Worm (Caenorhabditis elegans) whole organism, L2 larva: ENCODE results near the gene srw-138.
"Not testable (repeated sequence)": the region's sequence is repeated elsewhere in the genome, so short reads cannot be mapped to it uniquely, and the experiment has no call there.

ENCODE experiments used
- F13H6.1 ChIP-seq: sonication (generic microtip); optimal IDR thresholded peaks from 2 replicates; lab custom pipeline; 2016; ENCODE audit warnings: missing genetic modification characterization, missing compliant biosample characterization
- R02D3.7 ChIP-seq: fragments of 150-350 bp; optimal IDR thresholded peaks from 2 replicates; lab custom pipeline; 2014; ENCODE audit warnings: missing biosample characterization, missing genetic modification characterization
- alr-1 ChIP-seq: fragments of 150-350 bp; optimal IDR thresholded peaks from 2 replicates; lab custom pipeline; 2014; ENCODE audit warnings: missing biosample characterization, missing genetic modification characterization
- aly-2 ChIP-seq: fragments of 150-350 bp; optimal IDR thresholded peaks from 2 replicates; lab custom pipeline; 2014; ENCODE audit warnings: missing biosample characterization, missing genetic modification characterization
- ceh-82 ChIP-seq: fragments of 150-350 bp; optimal IDR thresholded peaks from 2 replicates; lab custom pipeline; 2014; ENCODE audit warnings: missing biosample characterization, missing genetic modification characterization
- crh-2 ChIP-seq: sonication (generic microtip); optimal IDR thresholded peaks from 2 replicates; lab custom pipeline; 2017; ENCODE audit warnings: missing biosample characterization, missing genetic modification characterization
- dmd-4 ChIP-seq: sonication (generic microtip); optimal IDR thresholded peaks from 2 replicates; lab custom pipeline; 2017; ENCODE audit warnings: missing biosample characterization, missing genetic modification characterization
- egl-27 ChIP-seq: sonication (generic microtip); optimal IDR thresholded peaks from 3 replicates; lab custom pipeline; 2017; ENCODE audit warnings: missing biosample characterization, missing genetic modification reagents, missing genetic modification characterization
- elt-1 ChIP-seq: fragments of 150-350 bp; optimal IDR thresholded peaks from 2 replicates; lab custom pipeline; 2014; ENCODE audit warnings: missing biosample characterization, missing genetic modification characterization
- elt-3 ChIP-seq: sonication (generic microtip); optimal IDR thresholded peaks from 2 replicates; lab custom pipeline; 2017; ENCODE audit warnings: missing biosample characterization, missing genetic modification characterization
- fos-1 ChIP-seq: fragments of 150-350 bp; optimal IDR thresholded peaks from 2 replicates; lab custom pipeline; 2014; ENCODE audit warnings: missing biosample characterization, missing genetic modification characterization
- gmeb-1 ChIP-seq: fragments of 150-350 bp; optimal IDR thresholded peaks from 2 replicates; lab custom pipeline; 2014; ENCODE audit warnings: missing biosample characterization, missing genetic modification characterization
- lin-13 ChIP-seq: fragments of 150-350 bp; optimal IDR thresholded peaks from 2 replicates; lab custom pipeline; 2014; ENCODE audit warnings: missing biosample characterization, missing genetic modification reagents, missing genetic modification characterization
- lin-39 ChIP-seq: fragments of 150-350 bp; optimal IDR thresholded peaks from 2 replicates; lab custom pipeline; 2014; ENCODE audit warnings: missing biosample characterization, missing genetic modification reagents, missing genetic modification characterization
- lsy-2 ChIP-seq, 2 experiments: fragments of 150-350 bp in 1 of 2; sonication (generic microtip) in 1 of 2; optimal IDR thresholded peaks; 2 replicates each; lab custom pipeline; 2014 to 2017; ENCODE audit warnings: missing biosample characterization in 2 of 2, missing genetic modification characterization in 2 of 2
- mbf-1 ChIP-seq: sonication (generic microtip); optimal IDR thresholded peaks from 2 replicates; lab custom pipeline; 2017; ENCODE audit warnings: missing biosample characterization, missing genetic modification characterization
- mdl-1 ChIP-seq, 2 experiments: fragments of 150-350 bp in 1 of 2; sonication (generic microtip) in 1 of 2; optimal IDR thresholded peaks; 2 replicates each; lab custom pipeline; 2017; ENCODE audit warnings: missing biosample characterization in 2 of 2, missing genetic modification characterization in 2 of 2
- nhr-10 ChIP-seq: sonication (generic microtip); optimal IDR thresholded peaks from 2 replicates; lab custom pipeline; 2017; ENCODE audit warnings: missing biosample characterization, missing genetic modification characterization
- nhr-11 ChIP-seq: fragments of 150-350 bp; optimal IDR thresholded peaks from 2 replicates; lab custom pipeline; 2014; ENCODE audit warnings: missing biosample characterization, missing genetic modification characterization
- nhr-129 ChIP-seq: fragments of 150-350 bp; optimal IDR thresholded peaks from 2 replicates; lab custom pipeline; 2014; ENCODE audit warnings: missing biosample characterization, missing genetic modification characterization
- nhr-21 ChIP-seq: fragments of 150-350 bp; optimal IDR thresholded peaks from 2 replicates; lab custom pipeline; 2014; ENCODE audit warnings: missing biosample characterization, missing genetic modification characterization
- nhr-25 ChIP-seq: fragments of 150-350 bp; sonication (generic microtip); optimal IDR thresholded peaks from 3 replicates; lab custom pipeline; 2014; ENCODE audit warnings: missing biosample characterization, missing genetic modification characterization
- nhr-6 ChIP-seq: fragments of 150-350 bp; optimal IDR thresholded peaks from 2 replicates; lab custom pipeline; 2014; ENCODE audit warnings: missing biosample characterization, missing genetic modification characterization
- nhr-77 ChIP-seq: fragments of 150-350 bp; optimal IDR thresholded peaks from 2 replicates; lab custom pipeline; 2014; ENCODE audit warnings: missing biosample characterization, missing genetic modification characterization
- peb-1 ChIP-seq: fragments of 150-350 bp; optimal IDR thresholded peaks from 2 replicates; lab custom pipeline; 2014; ENCODE audit warnings: missing biosample characterization, missing genetic modification characterization
- sem-4 ChIP-seq: fragments of 150-350 bp; optimal IDR thresholded peaks from 2 replicates; lab custom pipeline; 2014; ENCODE audit warnings: missing biosample characterization, missing genetic modification reagents, missing genetic modification characterization
- skn-1 ChIP-seq: sonication (generic microtip); optimal IDR thresholded peaks from 2 replicates; lab custom pipeline; 2017; ENCODE audit warnings: missing biosample characterization, missing genetic modification characterization
- sma-3 ChIP-seq: sonication (generic microtip); optimal IDR thresholded peaks from 2 replicates; lab custom pipeline; 2016; ENCODE audit warnings: missing genetic modification reagents, missing genetic modification characterization, missing compliant biosample characterization
- sma-9 ChIP-seq, 2 experiments: fragments of 150-350 bp in 1 of 2; sonication (generic microtip) in 1 of 2; optimal IDR thresholded peaks; 2 replicates each; lab custom pipeline; 2014 to 2016; ENCODE audit warnings: missing genetic modification characterization in 2 of 2, mild to moderate bottlenecking in 1 of 2, missing biosample characterization in 1 of 2, missing compliant biosample characterization in 1 of 2, missing genetic modification reagents in 1 of 2, moderate library complexity in 1 of 2
- snpc-4 ChIP-seq: fragments of 150-350 bp; optimal IDR thresholded peaks from 2 replicates; lab custom pipeline; 2014; ENCODE audit warnings: missing biosample characterization, missing genetic modification characterization
- unc-55 ChIP-seq: fragments of 150-350 bp; sonication (generic microtip); optimal IDR thresholded peaks from 3 replicates; lab custom pipeline; 2014; ENCODE audit warnings: missing biosample characterization, missing genetic modification reagents, missing genetic modification characterization
- unc-62 ChIP-seq: fragments of 150-350 bp; optimal IDR thresholded peaks from 2 replicates; lab custom pipeline; 2014; ENCODE audit warnings: missing biosample characterization, missing genetic modification reagents, missing genetic modification characterization
- zag-1 ChIP-seq: fragments of 150-350 bp; optimal IDR thresholded peaks from 2 replicates; lab custom pipeline; 2014; ENCODE audit warnings: missing biosample characterization, missing genetic modification characterization
- ztf-11 ChIP-seq: sonication (generic microtip); optimal IDR thresholded peaks from 2 replicates; lab custom pipeline; 2017; ENCODE audit warnings: missing biosample characterization, missing genetic modification characterization
- ztf-4 ChIP-seq: fragments of 150-350 bp; optimal IDR thresholded peaks from 2 replicates; lab custom pipeline; 2014; ENCODE audit warnings: missing biosample characterization, missing genetic modification characterization

srw-138 gene

ce11 chrV:2964786-2965185 is 1.9 kb upstream of the srw-138 start, which contains the start of gene srh-88:
Gene srh-88, minus strand, starts transcription at chrV:2964886.
- TF ChIP-seq zag-1 (tag; lab: Kevin White, UChicago) (no peak), ztf-4 (no peak), peb-1 (tag; lab: Kevin White, UChicago) (no peak), unc-62 (GFP tag; lab: Kevin White, UChicago) (no peak), aly-2 (no peak), egl-27 (no peak), nhr-129 (tag; lab: Kevin White, UChicago) (no peak), R02D3.7 (tag; lab: Kevin White, UChicago) (no peak), elt-1 (no peak), nhr-77 (tag; lab: Kevin White, UChicago) (no peak), crh-2 (tag; lab: Kevin White, UChicago) (no peak), nhr-10 (no peak), unc-55 (GFP tag; lab: Kevin White, UChicago) (no peak), sma-9 (GFP tag; optimal IDR thresholded peaks at IDR 0.05; lab: Kevin White, UChicago) (no peak), sma-9 (tag; optimal IDR thresholded peaks at IDR 0.05; lab: Kevin White, UChicago) (no peak), elt-3 (tag; lab: Kevin White, UChicago) (no peak), nhr-21 (tag; lab: Kevin White, UChicago) (no peak), sem-4 (tag; lab: Kevin White, UChicago) (no peak), mdl-1 (tag; optimal IDR thresholded peaks at IDR 0.05; lab: Kevin White, UChicago) (no peak)
- TF ChIP-seq, all 48 proteins: peak for 0

- no peak for TF ChIP-seq snpc-4
- no peak for TF ChIP-seq R02D3.7 (tag; lab: Kevin White, UChicago)
- no peak for TF ChIP-seq lin-39 (tag; lab: Kevin White, UChicago)
- TF ChIP-seq nhr-6 (tag; lab: Kevin White, UChicago) = no peak
- no peak for TF ChIP-seq elt-1
- no peak for TF ChIP-seq dmd-4 (tag; lab: Kevin White, UChicago)
- no peak for TF ChIP-seq fos-1 (tag; lab: Kevin White, UChicago)
- TF ChIP-seq mbf-1 = no peak
- no peak for TF ChIP-seq ztf-11
Measured at ce11 chrV:2960894-2961293, 2.0 kb downstream of the srw-138 start, which contains the start of gene srw-144. Gene srw-144, minus strand, starts transcription at chrV:2960994.

- TF ChIP-seq alr-1 (tag; lab: Kevin White, UChicago) (no peak), nhr-77 (tag; lab: Kevin White, UChicago) (no peak), sma-9 (GFP tag; optimal IDR thresholded peaks at IDR 0.05; lab: Kevin White, UChicago) (no peak), sma-9 (tag; optimal IDR thresholded peaks at IDR 0.05; lab: Kevin White, UChicago) (no peak), elt-1 (no peak), sma-3 (GFP tag; lab: Kevin White, UChicago) (no peak), nhr-11 (no peak), nhr-10 (no peak), skn-1 (tag; lab: Kevin White, UChicago) (no peak), F13H6.1 (tag; lab: Kevin White, UChicago) (no peak), nhr-129 (tag; lab: Kevin White, UChicago) (no peak), lin-13 (GFP tag; lab: Kevin White, UChicago) (no peak), elt-3 (tag; lab: Kevin White, UChicago) (no peak), lsy-2 (tag; optimal IDR thresholded peaks at IDR 0.05; lab: Kevin White, UChicago) (no peak)
Measured at ce11 chrV:2958202-2958601, 4.7 kb downstream of the srw-138 start, which contains the start of gene srw-142. Gene srw-142, minus strand, starts transcription at chrV:2958302.

ce11 chrV:2955342-2955741 is 7.5 kb downstream of the srw-138 start, which contains the start of gene srh-248:
Gene srh-248, minus strand, starts transcription at chrV:2955442.
- TF ChIP-seq egl-27; lin-13 (GFP tag; lab: Kevin White, UChicago); ceh-82 (tag; lab: Kevin White, UChicago): not testable (repeated sequence)
- TF ChIP-seq, all 48 proteins: peak for 0; not testable (repeated sequence) for 48

- TF ChIP-seq nhr-25 (tag; lab: Kevin White, UChicago); gmeb-1 (tag; lab: Kevin White, UChicago); sma-9 (GFP tag; optimal IDR thresholded peaks at IDR 0.05; lab: Kevin White, UChicago); sma-9 (tag; optimal IDR thresholded peaks at IDR 0.05; lab: Kevin White, UChicago): not testable (repeated sequence)
Measured at ce11 chrV:2952102-2952501, 10.8 kb downstream of the srw-138 start, which contains the start of gene srw-122. Gene srw-122, minus strand, starts transcription at chrV:2952202.
